Worm (Caenorhabditis elegans) whole organism, L4/young adult: ENCODE measurements around the gene npp-10.

Source experiments
- W03F9.2 ChIP-seq: fragments of 150-350 bp; optimal IDR thresholded peaks from 2 replicates; lab custom pipeline; 2014; ENCODE audit warnings: missing biosample characterization, missing genetic modification characterization
- him-1 ChIP-seq: sonication (generic microtip); optimal IDR thresholded peaks from 2 replicates; lab custom pipeline; 2016; ENCODE audit warnings: missing genotype, missing genetic modification reagents, missing genetic modification characterization, missing compliant biosample characterization

DNA sequence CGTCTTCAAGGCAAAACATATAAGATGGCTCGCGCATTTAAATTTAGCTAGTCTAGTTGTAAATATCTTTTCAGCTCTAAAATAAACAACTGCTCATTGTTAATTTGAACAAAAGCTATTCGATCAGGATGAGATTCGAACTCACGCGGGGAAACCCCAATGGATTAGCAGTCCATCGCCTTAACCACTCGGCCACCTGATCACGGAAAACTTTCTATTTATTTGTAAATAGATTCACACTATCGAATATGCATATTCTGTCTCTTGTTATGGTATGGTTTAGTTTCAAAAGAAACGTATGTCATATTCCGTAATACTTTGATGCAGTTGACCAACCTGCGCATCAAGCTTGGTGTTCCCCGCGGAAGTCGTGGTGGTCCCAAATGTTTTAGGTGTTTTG, 36.8 kb upstream of the npp-10 start:
- TF ChIP-seq him-1 (tag; lab: Kevin White, UChicago) (no peak), W03F9.2 (tag; lab: Kevin White, UChicago) (no peak)
